Worm (Caenorhabditis elegans) whole organism, mixed stage, embryonic: Measurements from ENCODE around the gene ptp-4A2.

Experiments
- M03D4.4 ChIP-seq: sonication (generic microtip); optimal IDR thresholded peaks from 2 replicates; lab custom pipeline; 2017; ENCODE audit warnings: mild to moderate bottlenecking, missing genetic modification characterization, missing compliant biosample characterization
- ceh-39 ChIP-seq: fragments of 150-350 bp; optimal IDR thresholded peaks from 2 replicates; lab custom pipeline; 2014; ENCODE audit warnings: missing biosample characterization, missing genetic modification characterization
- ceh-43 ChIP-seq: fragments of 200-800 bp; sonication (Bioruptor generic); optimal IDR thresholded peaks from 2 replicates; lab custom pipeline; 2018; ENCODE audit warnings: mild to moderate bottlenecking, missing genetic modification characterization, moderate library complexity, missing compliant biosample characterization
- ceh-83 ChIP-seq: fragments of 200-800 bp; sonication (Bioruptor generic); optimal IDR thresholded peaks from 2 replicates; lab custom pipeline; 2018; ENCODE audit warnings: mild to moderate bottlenecking, missing genetic modification characterization, missing compliant biosample characterization
- ces-1 ChIP-seq: fragments of 150-350 bp; optimal IDR thresholded peaks from 2 replicates; lab custom pipeline; 2014; ENCODE audit warnings: missing biosample characterization, missing genetic modification reagents, missing genetic modification characterization
- cnd-1 ChIP-seq: fragments of 200-800 bp; sonication (Bioruptor generic); optimal IDR thresholded peaks from 2 replicates; lab custom pipeline; 2018; ENCODE audit warnings: mild to moderate bottlenecking, missing genetic modification characterization, missing compliant biosample characterization
- drap-1 ChIP-seq: fragments of 200-800 bp; sonication (Bioruptor generic); optimal IDR thresholded peaks from 3 replicates; lab custom pipeline; 2018; ENCODE audit warnings: mild to moderate bottlenecking, missing genetic modification characterization, missing compliant biosample characterization
- elt-1 ChIP-seq: sonication (generic microtip); optimal IDR thresholded peaks from 2 replicates; lab custom pipeline; 2017; ENCODE audit warnings: missing genetic modification characterization, mild to moderate bottlenecking, missing compliant biosample characterization, antibody characterized with exemption, moderate library complexity, borderline replicate concordance; ENCODE audit not compliant: insufficient read depth
- flh-1 ChIP-seq: fragments of 200-800 bp; sonication (Bioruptor generic); optimal IDR thresholded peaks from 2 replicates; lab custom pipeline; 2018; ENCODE audit warnings: mild to moderate bottlenecking, missing genetic modification characterization, moderate library complexity, missing compliant biosample characterization
- ham-2 ChIP-seq: fragments of 200-800 bp; sonication (Bioruptor generic); optimal IDR thresholded peaks from 2 replicates; lab custom pipeline; 2018; ENCODE audit warnings: mild to moderate bottlenecking, missing genetic modification characterization, missing compliant biosample characterization
- hlh-1 ChIP-seq: fragments of 150-350 bp; optimal IDR thresholded peaks from 2 replicates; lab custom pipeline; 2014; ENCODE audit warnings: missing biosample characterization, missing genetic modification reagents, missing genetic modification characterization
- lin-13 ChIP-seq: fragments of 150-350 bp; optimal IDR thresholded peaks from 2 replicates; lab custom pipeline; 2014; ENCODE audit warnings: missing biosample characterization, missing genetic modification characterization
- lin-32 ChIP-seq: fragments of 200-800 bp; sonication (Bioruptor generic); optimal IDR thresholded peaks from 2 replicates; lab custom pipeline; 2018; ENCODE audit warnings: mild to moderate bottlenecking, missing genetic modification characterization, missing compliant biosample characterization
- lsy-2 ChIP-seq: fragments of 150-350 bp; optimal IDR thresholded peaks from 2 replicates; lab custom pipeline; 2014; ENCODE audit warnings: missing biosample characterization, missing genetic modification characterization
- mab-5 ChIP-seq: fragments of 150-350 bp; optimal IDR thresholded peaks from 2 replicates; lab custom pipeline; 2014; ENCODE audit warnings: missing biosample characterization, missing genetic modification characterization
- mep-1 ChIP-seq: fragments of 150-350 bp; optimal IDR thresholded peaks from 2 replicates; lab custom pipeline; 2017; ENCODE audit warnings: missing biosample characterization, missing genetic modification reagents, missing genetic modification characterization, inconsistent platforms
- mls-2 ChIP-seq: sonication (generic microtip); optimal IDR thresholded peaks from 2 replicates; lab custom pipeline; 2016; ENCODE audit warnings: mild to moderate bottlenecking, missing genetic modification characterization, moderate library complexity, missing compliant biosample characterization
- nhr-12 ChIP-seq: fragments of 150-350 bp; optimal IDR thresholded peaks from 2 replicates; lab custom pipeline; 2014; ENCODE audit warnings: missing biosample characterization, missing genetic modification characterization
- nhr-2 ChIP-seq: fragments of 150-350 bp; optimal IDR thresholded peaks from 2 replicates; lab custom pipeline; 2014; ENCODE audit warnings: missing biosample characterization, missing genetic modification characterization
- nhr-28 ChIP-seq: fragments of 150-350 bp; optimal IDR thresholded peaks from 2 replicates; lab custom pipeline; 2014; ENCODE audit warnings: missing biosample characterization, missing genetic modification characterization
- pha-4 ChIP-seq: fragments of 150-350 bp; optimal IDR thresholded peaks from 2 replicates; lab custom pipeline; 2018; ENCODE audit warnings: missing biosample characterization, missing genetic modification reagents, missing genetic modification characterization
- snpc-4 ChIP-seq: fragments of 150-350 bp; optimal IDR thresholded peaks from 2 replicates; lab custom pipeline; 2014; ENCODE audit warnings: missing biosample characterization, missing genetic modification characterization
- sptf-1 ChIP-seq: sonication (generic microtip); optimal IDR thresholded peaks from 2 replicates; lab custom pipeline; 2017; ENCODE audit warnings: mild to moderate bottlenecking, missing genetic modification characterization, moderate library complexity, missing compliant biosample characterization
- tbx-8 ChIP-seq: fragments of 200-800 bp; sonication (Bioruptor generic); optimal IDR thresholded peaks from 2 replicates; lab custom pipeline; 2018; ENCODE audit warnings: mild to moderate bottlenecking, missing genetic modification characterization, moderate library complexity, missing compliant biosample characterization
- unc-120 ChIP-seq: sonication (generic microtip); optimal IDR thresholded peaks from 2 replicates; lab custom pipeline; 2017; ENCODE audit warnings: missing genetic modification characterization, missing compliant biosample characterization; ENCODE audit not compliant: poor library complexity, severe bottlenecking
- unc-39 ChIP-seq: fragments of 150-350 bp; optimal IDR thresholded peaks from 2 replicates; lab custom pipeline; 2014; ENCODE audit warnings: missing biosample characterization, missing genetic modification characterization
- unc-62 ChIP-seq: fragments of 150-350 bp; optimal IDR thresholded peaks from 2 replicates; lab custom pipeline; 2014; ENCODE audit warnings: missing biosample characterization, missing genetic modification reagents, missing genetic modification characterization

ptp-4A2 gene

DNA sequence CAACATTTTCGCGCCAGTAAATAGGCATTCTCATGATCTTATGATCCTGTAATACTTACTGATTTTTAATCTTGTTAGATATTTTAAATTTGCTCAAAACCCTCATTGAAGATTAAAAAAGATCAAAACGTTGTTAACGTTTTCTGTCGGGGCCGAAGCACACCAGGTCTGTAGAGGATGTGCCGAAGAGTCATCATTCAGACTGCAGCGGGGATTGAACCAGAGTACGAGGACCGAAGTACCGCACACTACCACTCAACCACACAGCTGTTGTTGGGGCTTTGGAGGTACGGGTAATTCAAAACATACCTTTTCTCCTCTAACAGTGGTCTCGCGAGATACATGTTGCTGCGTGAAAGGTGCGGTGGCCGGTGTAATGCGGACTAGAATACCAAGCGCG, 28.8 kb downstream of the ptp-4A2 start (continued):
- TF ChIP-seq lin-32 (GFP tag; lab: Kevin White, UChicago) (peak; percentile 69), nhr-28 (no peak), unc-62 (GFP tag; lab: Kevin White, UChicago) (no peak), nhr-2 (tag; lab: Kevin White, UChicago) (no peak), tbx-8 (no peak), mls-2 (tag; lab: Kevin White, UChicago) (peak; percentile 46), M03D4.4 (tag; lab: Kevin White, UChicago) (peak; percentile 82), lsy-2 (tag; lab: Kevin White, UChicago) (no peak)

DNA sequence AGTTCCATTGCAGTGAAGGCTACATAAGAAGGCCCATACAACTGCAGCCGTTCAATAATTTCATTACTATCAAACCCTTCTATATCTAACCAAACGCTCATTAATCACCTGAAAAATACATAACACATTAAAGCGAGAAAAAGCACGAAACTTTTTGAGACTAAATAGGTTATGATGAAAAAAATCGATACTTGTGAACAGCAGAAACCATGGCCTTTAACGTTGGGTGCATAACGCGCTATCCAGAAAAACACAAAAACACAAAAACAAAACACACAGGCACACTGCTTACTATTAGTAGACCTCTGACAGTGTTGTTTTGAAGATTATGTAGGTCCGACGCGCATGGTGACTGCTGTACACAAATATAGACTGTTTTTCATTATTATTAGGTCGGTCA, 31.8 kb downstream of the ptp-4A2 start, which contains the start of gene T22B2.5:
TSS of gene T22B2.5 (minus strand) at position 101 of the 400 bp plus-strand sequence.
- TF ChIP-seq lsy-2 (tag; lab: Kevin White, UChicago), result no peak
- TF ChIP-seq ces-1 (GFP tag; lab: Kevin White, UChicago), result no peak
- TF ChIP-seq ham-2 (GFP tag; lab: Kevin White, UChicago), result no peak
- no peak for TF ChIP-seq drap-1 (GFP tag; lab: Kevin White, UChicago)
- no peak for TF ChIP-seq ceh-43 (GFP tag; lab: Kevin White, UChicago)
- no peak for TF ChIP-seq lin-32 (GFP tag; lab: Kevin White, UChicago)
- no peak for TF ChIP-seq unc-39 (tag; lab: Kevin White, UChicago)
- TF ChIP-seq snpc-4 (tag; lab: Kevin White, UChicago), result no peak
- no peak for TF ChIP-seq hlh-1 (tag; lab: Kevin White, UChicago)
- no peak for TF ChIP-seq mep-1 (tag; lab: Kevin White, UChicago)
- no peak for TF ChIP-seq flh-1 (GFP tag; lab: Kevin White, UChicago)
- no peak for TF ChIP-seq lin-13 (tag; lab: Kevin White, UChicago)
- no peak for TF ChIP-seq elt-1 (tag; lab: Kevin White, UChicago)
- TF ChIP-seq M03D4.4 (tag; lab: Kevin White, UChicago), result no peak
- TF ChIP-seq nhr-12 (tag; lab: Kevin White, UChicago), result no peak
- no peak for TF ChIP-seq nhr-28
- no peak for TF ChIP-seq mab-5 (tag; lab: Kevin White, UChicago)
- TF ChIP-seq, all 35 proteins: peak for 0

DNA sequence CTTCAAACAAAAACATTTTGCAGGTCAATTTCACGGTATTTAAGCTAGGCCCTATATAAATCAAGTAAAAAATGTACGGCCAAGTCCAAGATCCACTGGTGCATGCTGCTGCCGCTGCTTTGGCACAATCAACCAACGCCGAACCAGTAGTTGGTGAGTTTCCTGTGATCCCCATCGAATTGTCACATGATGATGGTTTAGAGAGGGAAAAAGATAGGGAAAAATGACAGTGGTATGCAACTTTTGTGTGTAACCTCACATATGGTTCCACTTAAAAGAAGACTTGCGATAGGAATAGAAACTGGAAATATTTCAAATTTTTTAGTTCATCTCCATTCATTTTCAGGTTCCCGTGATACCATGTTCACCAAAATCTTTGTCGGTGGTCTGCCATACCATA, 38.5 kb downstream of the ptp-4A2 start, which contains the start of gene sup-12:
TSS of gene sup-12 (plus strand) at position 17 of the 400 bp plus-strand sequence.
- TF ChIP-seq pha-4 (tag; lab: Kevin White, UChicago) (no peak), ces-1 (GFP tag; lab: Kevin White, UChicago) (no peak), ceh-39 (no peak), cnd-1 (tag; lab: Kevin White, UChicago) (no peak), elt-1 (tag; lab: Kevin White, UChicago) (no peak), nhr-2 (tag; lab: Kevin White, UChicago) (no peak)

DNA sequence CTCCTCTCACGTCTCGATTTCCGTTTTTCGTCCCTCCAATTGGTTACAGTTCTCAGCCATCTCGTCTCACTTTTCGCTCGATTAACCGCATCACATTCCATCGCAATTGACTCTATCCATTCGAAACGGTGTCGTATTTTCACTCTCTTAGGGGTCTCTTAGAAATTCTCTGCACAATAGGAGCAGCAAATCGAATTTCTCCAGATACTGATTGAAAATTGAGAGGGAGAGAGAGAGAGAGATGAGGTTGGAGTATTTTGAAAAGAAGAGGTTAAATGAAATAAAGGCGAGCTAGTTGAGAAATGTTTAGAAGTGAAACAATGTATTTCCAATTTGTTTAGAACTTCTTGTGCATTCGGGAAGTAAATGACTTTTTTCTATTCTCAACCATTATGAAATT, 41.7 kb downstream of the ptp-4A2 start:
- no peak for TF ChIP-seq nhr-28
- TF ChIP-seq ceh-83, result no peak
- TF ChIP-seq ces-1 (GFP tag; lab: Kevin White, UChicago), result peak; percentile 96
- TF ChIP-seq nhr-2 (tag; lab: Kevin White, UChicago), result no peak
- no peak for TF ChIP-seq M03D4.4 (tag; lab: Kevin White, UChicago)
- TF ChIP-seq lin-13 (tag; lab: Kevin White, UChicago), result no peak

DNA sequence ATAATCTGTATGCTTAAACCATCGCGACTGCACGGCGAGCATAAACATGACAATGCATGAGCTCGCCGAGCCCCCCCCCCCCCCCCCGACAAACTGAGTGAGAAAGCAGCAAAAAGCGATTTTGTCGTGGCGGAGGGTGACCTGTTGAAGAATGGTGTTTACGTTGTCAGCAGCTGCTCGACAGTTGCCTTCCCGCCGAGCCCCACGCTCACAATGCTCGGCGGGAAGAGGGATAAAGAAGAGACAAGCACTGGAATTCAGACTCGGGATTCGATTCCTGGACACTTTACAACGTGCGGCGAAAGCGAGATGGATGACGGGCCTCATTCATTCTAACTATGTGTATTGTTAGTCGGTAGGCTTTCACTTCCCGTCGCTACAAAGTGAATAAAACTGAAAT, 42.4 kb downstream of the ptp-4A2 start:
- peak; percentile 100 for TF ChIP-seq hlh-1 (tag; lab: Kevin White, UChicago)
- no peak for TF ChIP-seq elt-1 (tag; lab: Kevin White, UChicago)
- peak; percentile 20 for TF ChIP-seq sptf-1 (tag; lab: Kevin White, UChicago)
- TF ChIP-seq mep-1 (tag; lab: Kevin White, UChicago), result no peak
- TF ChIP-seq M03D4.4 (tag; lab: Kevin White, UChicago), result peak; percentile 42
- TF ChIP-seq unc-39 (tag; lab: Kevin White, UChicago), result no peak
- no peak for TF ChIP-seq lin-32 (GFP tag; lab: Kevin White, UChicago)
- no peak for TF ChIP-seq lsy-2 (tag; lab: Kevin White, UChicago)
- peak; percentile 76 for TF ChIP-seq unc-62 (GFP tag; lab: Kevin White, UChicago)
- peak; percentile 81 for TF ChIP-seq unc-120
- TF ChIP-seq, all 35 proteins: peak for 5
